Fruit fly (Drosophila melanogaster) whole organism, embryonic: ENCODE results near the gene MP1.

Source experiments
- CG10959 ChIP-seq: fragments of 200-800 bp; sonication (Bioruptor generic); IDR thresholded peaks from 2 replicates; pipeline ENCODE4 v1.3.6; 2022; ENCODE audit warnings: missing biosample characterization, missing genetic modification characterization
- CG2875 ChIP-seq: fragments of 200-800 bp; sonication (Bioruptor generic); optimal IDR thresholded peaks from 2 replicates; lab custom pipeline; 2017; ENCODE audit warnings: missing biosample characterization, mild to moderate bottlenecking, missing genetic modification characterization, missing genetic modification reagents
- CG3726 ChIP-seq: fragments of 200-800 bp; sonication (Bioruptor generic); IDR thresholded peaks from 3 replicates; pipeline ENCODE4, ENCODE4 v1.3.6; 2022; ENCODE audit warnings: missing biosample characterization, missing genetic modification characterization
- CG6689 ChIP-seq: fragments of 200-800 bp; sonication (Bioruptor generic); IDR thresholded peaks from 2 replicates; pipeline ENCODE4 v1.3.6; 2022; ENCODE audit warnings: missing biosample characterization, missing genetic modification characterization
- CG7987 ChIP-seq: fragments of 200-800 bp; sonication (Bioruptor generic); optimal IDR thresholded peaks from 2 replicates; lab custom pipeline; 2018; ENCODE audit warnings: missing biosample characterization, mild to moderate bottlenecking, missing genetic modification characterization, moderate library complexity
- Deaf1 ChIP-seq: fragments of 200-800 bp; optimal IDR thresholded peaks from 3 replicates; lab custom pipeline; 2019; ENCODE audit warnings: missing biosample characterization, mild to moderate bottlenecking, missing genetic modification characterization, moderate library complexity
- ERR ChIP-seq: fragments of 200-800 bp; sonication (Bioruptor generic); optimal IDR thresholded peaks from 2 replicates; lab custom pipeline; 2016; ENCODE audit warnings: missing biosample characterization, missing genetic modification characterization
- Lpt ChIP-seq: fragments of >200 bp; optimal IDR thresholded peaks from 2 replicates; lab custom pipeline; 2018; ENCODE audit warnings: missing biosample characterization, missing genetic modification characterization
- Nf-YB ChIP-seq: fragments of 200-800 bp; sonication (Bioruptor generic); optimal IDR thresholded peaks from 3 replicates; lab custom pipeline; 2019; ENCODE audit warnings: missing biosample characterization, mild to moderate bottlenecking, missing genetic modification characterization, moderate library complexity
- Nf-YC ChIP-seq: fragments of 200-800 bp; optimal IDR thresholded peaks from 3 replicates; lab custom pipeline; 2019; ENCODE audit warnings: missing biosample characterization, mild to moderate bottlenecking, missing genetic modification characterization, moderate library complexity
- Six4 ChIP-seq: fragments of 200-800 bp; sonication (Bioruptor generic); optimal IDR thresholded peaks from 2 replicates; lab custom pipeline; 2016; ENCODE audit warnings: missing biosample characterization, missing genetic modification characterization
- YL-1 ChIP-seq: fragments of 200-800 bp; sonication (Bioruptor generic); optimal IDR thresholded peaks from 3 replicates; lab custom pipeline; 2017; ENCODE audit warnings: missing biosample characterization, mild to moderate bottlenecking, missing genetic modification characterization
- dan ChIP-seq: fragments of 200-800 bp; sonication (Bioruptor generic); IDR thresholded peaks from 2 replicates; pipeline ENCODE4 v1.3.6; 2022; ENCODE audit warnings: missing biosample characterization, missing genetic modification characterization
- seq ChIP-seq: fragments of 200-800 bp; sonication (Bioruptor generic); IDR thresholded peaks from 2 replicates; pipeline ENCODE4 v1.3.6; 2022; ENCODE audit warnings: missing biosample characterization, missing genetic modification characterization

MP1 gene

dm6 chr3R:4350199-4350598 is 42.5 kb downstream of the MP1 start (continued):
- TF ChIP-seq CG2875 (GFP tag; lab: Kevin White, UChicago) = no peak
- no peak for TF ChIP-seq CG3726 (GFP tag; lab: Robert Waterston, UW)
- no peak for TF ChIP-seq CG10959
- no peak for TF ChIP-seq CG7987 (GFP tag; lab: Kevin White, UChicago)
- TF ChIP-seq dan (GFP tag; lab: Robert Waterston, UW) = no peak
- no peak for TF ChIP-seq YL-1 (GFP tag; lab: Kevin White, UChicago)

- peak; percentile 62; the same call in 1 of the 2 replicates for TF ChIP-seq seq (GFP tag; lab: Robert Waterston, UW)
- peak; percentile 56 for TF ChIP-seq Nf-YB (GFP tag; lab: Kevin White, UChicago)
- no peak for TF ChIP-seq Lpt
- TF ChIP-seq Nf-YC (tag; lab: Kevin White, UChicago) = peak; percentile 65
- peak; percentile 21 for TF ChIP-seq Deaf1 (tag; lab: Kevin White, UChicago)
- no peak for TF ChIP-seq CG6689 (GFP tag; lab: Robert Waterston, UW)
- no peak for TF ChIP-seq Six4 (GFP tag; lab: Kevin White, UChicago)
- no peak for TF ChIP-seq ERR (GFP tag; lab: Kevin White, UChicago)
Measured at dm6 chr3R:4353569-4353968, 45.9 kb downstream of the MP1 start.
